Fruit fly (Drosophila melanogaster) whole organism, pupa: ENCODE measurements around the gene CG43221.

Source experiments
- CG10348 ChIP-seq: fragments of 200-800 bp; sonication (Bioruptor generic); IDR thresholded peaks from 2 replicates; pipeline ENCODE4 v1.3.6; 2022; ENCODE audit warnings: missing biosample characterization, missing genetic modification characterization
- CG12605 ChIP-seq: fragments of 200-800 bp; sonication (Bioruptor generic); IDR thresholded peaks from 2 replicates; pipeline ENCODE4 v1.3.6; 2022; ENCODE audit warnings: missing biosample characterization, missing genetic modification characterization
- CG13204 ChIP-seq: fragments of 200-800 bp; sonication (Bioruptor generic); optimal IDR thresholded peaks from 2 replicates; lab custom pipeline; 2018; ENCODE audit warnings: missing biosample characterization, mild to moderate bottlenecking, missing genetic modification characterization, moderate library complexity
- CG14655 ChIP-seq: fragments of 200-800 bp; sonication (Bioruptor generic); optimal IDR thresholded peaks from 3 replicates; lab custom pipeline; 2017; ENCODE audit warnings: mild to moderate bottlenecking, missing biosample characterization, missing genetic modification reagents, missing genetic modification characterization
- CG15710 ChIP-seq: fragments of 200-800 bp; sonication (Bioruptor generic); optimal IDR thresholded peaks from 2 replicates; lab custom pipeline; 2018; ENCODE audit warnings: missing biosample characterization, mild to moderate bottlenecking, missing genetic modification characterization, moderate library complexity
- CG17806 ChIP-seq: fragments of 200-800 bp; sonication (Bioruptor generic); optimal IDR thresholded peaks from 2 replicates; lab custom pipeline; 2018; ENCODE audit warnings: missing biosample characterization, mild to moderate bottlenecking, missing genetic modification characterization, moderate library complexity
- CG32121 ChIP-seq: fragments of 200-800 bp; sonication (Bioruptor generic); IDR thresholded peaks from 2 replicates; pipeline ENCODE4 v1.3.6; 2022; ENCODE audit warnings: missing biosample characterization, missing genetic modification characterization
- CG34367 ChIP-seq: fragments of 200-800 bp; sonication (Bioruptor generic); optimal IDR thresholded peaks from 2 replicates; lab custom pipeline; 2018; ENCODE audit warnings: missing biosample characterization, mild to moderate bottlenecking, missing genetic modification characterization
- CG4496 ChIP-seq: fragments of 200-800 bp; sonication (Bioruptor generic); IDR thresholded peaks from 3 replicates; pipeline ENCODE4 v1.3.6; 2022; ENCODE audit warnings: missing biosample characterization, missing genetic modification characterization
- CG8159 ChIP-seq: fragments of 200-800 bp; sonication (Bioruptor generic); optimal IDR thresholded peaks from 3 replicates; lab custom pipeline; 2018; ENCODE audit warnings: missing biosample characterization, mild to moderate bottlenecking, missing genetic modification characterization, moderate library complexity
- CG8301 ChIP-seq: fragments of 200-800 bp; sonication (Bioruptor generic); optimal IDR thresholded peaks from 2 replicates; lab custom pipeline; 2018; ENCODE audit warnings: missing biosample characterization, mild to moderate bottlenecking, missing genetic modification characterization
- CG9948 ChIP-seq: fragments of 200-800 bp; sonication (Bioruptor generic); optimal IDR thresholded peaks from 2 replicates; lab custom pipeline; 2018; ENCODE audit warnings: missing biosample characterization, mild to moderate bottlenecking, missing genetic modification characterization, moderate library complexity
- D1 ChIP-seq: fragments of 200-800 bp; sonication (Bioruptor generic); optimal IDR thresholded peaks from 2 replicates; lab custom pipeline; 2018; ENCODE audit warnings: missing biosample characterization, mild to moderate bottlenecking, missing genetic modification characterization, moderate library complexity
- EcR ChIP-seq: fragments of 200-800 bp; sonication (Bioruptor generic); optimal IDR thresholded peaks from 3 replicates; lab custom pipeline; 2019; ENCODE audit warnings: missing biosample characterization, missing genetic modification characterization, mild to moderate bottlenecking, moderate library complexity, missing genetic modification reagents
- Ets98B ChIP-seq: fragments of 200-800 bp; sonication (Bioruptor generic); IDR thresholded peaks from 2 replicates; pipeline ENCODE4 v1.3.6; 2022; ENCODE audit warnings: missing biosample characterization, missing genetic modification characterization
- Pif1A ChIP-seq: fragments of 200-800 bp; sonication (Bioruptor generic); optimal IDR thresholded peaks from 3 replicates; lab custom pipeline; 2016; ENCODE audit warnings: missing biosample characterization, missing genetic modification characterization
- Pif1B ChIP-seq: fragments of 200-800 bp; sonication (Bioruptor generic); optimal IDR thresholded peaks from 3 replicates; lab custom pipeline; 2016; ENCODE audit warnings: missing biosample characterization, missing genetic modification characterization
- Snoo ChIP-seq: fragments of 200-800 bp; sonication (Bioruptor generic); optimal IDR thresholded peaks from 3 replicates; lab custom pipeline; 2017; ENCODE audit warnings: missing biosample characterization, mild to moderate bottlenecking, missing genetic modification characterization, inconsistent platforms
- fd96Ca ChIP-seq: fragments of 200-800 bp; sonication (Bioruptor generic); IDR thresholded peaks from 3 replicates; pipeline ENCODE4 v1.3.6; 2022; ENCODE audit warnings: missing biosample characterization, missing genetic modification characterization
- gl ChIP-seq: fragments of 200-800 bp; sonication (Bioruptor generic); optimal IDR thresholded peaks from 2 replicates; lab custom pipeline; 2018; ENCODE audit warnings: missing biosample characterization, mild to moderate bottlenecking, missing genetic modification characterization
- rn ChIP-seq: fragments of 200-800 bp; sonication (Bioruptor generic); IDR thresholded peaks from 2 replicates; pipeline ENCODE4 v1.3.6; 2022; ENCODE audit warnings: missing biosample characterization, missing genetic modification characterization

The CG43221 gene

dm6 chr2L:17455823-17456222 lies 29.7 kb upstream of the CG43221 start, which contains the start of gene SPH93:
SPH93 (minus strand) TSS chr2L:17455923.
- TF ChIP-seq rn (no peak), CG17806 (no peak), Pif1B (no peak), CG34367 (tag; lab: Kevin White, UChicago) (no peak), CG15710 (tag; lab: Kevin White, UChicago) (no peak), CG9948 (tag; lab: Kevin White, UChicago) (no peak), fd96Ca (no peak)
- TF ChIP-seq, all 21 proteins: peak for 0

DNA sequence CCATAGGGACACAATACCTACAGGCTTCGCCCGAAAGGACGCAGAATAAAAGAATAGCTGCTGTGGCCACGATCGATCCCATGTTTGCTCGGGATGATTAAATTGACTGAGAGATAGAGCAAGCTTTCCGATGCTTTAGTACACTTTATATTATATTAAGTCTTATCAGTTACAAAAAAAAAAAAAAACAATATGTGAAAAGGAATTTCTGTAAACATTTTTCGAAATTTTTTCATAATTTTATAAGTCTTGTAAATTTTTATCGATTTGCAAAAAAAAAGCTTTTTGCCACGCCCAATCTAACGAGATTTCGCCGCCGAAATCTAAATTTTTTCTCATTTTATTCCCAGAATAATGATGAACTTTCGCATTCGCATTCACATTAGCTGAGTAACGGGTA lies 27.6 kb upstream of the CG43221 start, which contains the start of gene CG18563:
TSS of gene CG18563 (minus strand) at position 101 of the 400 bp plus-strand sequence.
- no peak for TF ChIP-seq Snoo
- TF ChIP-seq CG12605, result no peak
- no peak for TF ChIP-seq CG15710 (tag; lab: Kevin White, UChicago)
- TF ChIP-seq Pif1B, result no peak
- TF ChIP-seq D1 (tag; lab: Kevin White, UChicago), result no peak
- TF ChIP-seq fd96Ca, result no peak
- TF ChIP-seq CG8301 (tag; lab: Kevin White, UChicago), result no peak
- TF ChIP-seq CG9948 (tag; lab: Kevin White, UChicago), result no peak
- TF ChIP-seq gl (tag; lab: Kevin White, UChicago), result no peak
- no peak for TF ChIP-seq CG8159

dm6 chr2L:17465915-17466677 lies 19.5 kb upstream of the CG43221 start:
- TF ChIP-seq CG8301 (tag; lab: Kevin White, UChicago) (peak; percentile 88), Snoo (peak; percentile 26), CG32121 (GFP tag; lab: Robert Waterston, UW) (peak; percentile 80), Pif1B (peak; percentile 65), EcR (GFP tag; lab: Kevin White, UChicago) (no peak), CG12605 (peak; percentile 79; the same call in 1 of the 2 replicates), Ets98B (GFP tag; lab: Robert Waterston, UW) (peak; percentile 86; the same call in 1 of the 2 replicates), CG10348 (GFP tag; lab: Robert Waterston, UW) (peak; percentile 48; the same call in 1 of the 2 replicates), fd96Ca (peak; percentile 70; the same call in 2 of the 3 replicates), Pif1A (GFP tag; lab: Kevin White, UChicago) (peak; percentile 81), CG17806 (peak; percentile 81), D1 (tag; lab: Kevin White, UChicago) (peak; percentile 53), CG13204 (GFP tag; lab: Kevin White, UChicago) (no peak), CG4496 (GFP tag; lab: Robert Waterston, UW) (peak; percentile 87), rn (peak; percentile 40; the same call in 1 of the 2 replicates), CG34367 (tag; lab: Kevin White, UChicago) (peak; percentile 82), CG9948 (tag; lab: Kevin White, UChicago) (peak; percentile 83), gl (tag; lab: Kevin White, UChicago) (peak; percentile 61), CG15710 (tag; lab: Kevin White, UChicago) (peak; percentile 77), CG14655 (peak; percentile 87), CG8159 (peak; percentile 82)

DNA sequence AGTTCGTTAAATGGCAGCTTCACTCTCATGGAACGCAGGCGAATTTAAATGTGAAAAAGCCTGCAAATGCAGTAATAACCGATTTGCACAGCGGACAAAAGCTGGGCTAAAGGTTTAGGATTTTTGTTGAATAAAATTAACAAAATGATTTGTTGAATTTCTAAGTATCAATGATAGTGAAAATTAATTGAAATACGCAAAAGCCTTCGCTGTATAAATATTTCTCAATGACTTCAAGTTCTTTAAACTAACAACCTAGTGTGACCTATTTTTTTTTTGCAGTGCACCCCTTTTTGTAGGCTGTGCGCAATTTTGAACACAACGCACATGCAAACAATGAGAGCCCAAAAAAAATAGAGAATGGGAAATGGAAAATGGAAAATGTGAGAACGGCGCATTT lies 18.6 kb upstream of the CG43221 start:
- no peak; the same call in 1 of the 2 replicates for TF ChIP-seq Ets98B (GFP tag; lab: Robert Waterston, UW)
- TF ChIP-seq Pif1A (GFP tag; lab: Kevin White, UChicago), result peak; percentile 34
- peak; percentile 54 for TF ChIP-seq CG8301 (tag; lab: Kevin White, UChicago)
- TF ChIP-seq CG34367 (tag; lab: Kevin White, UChicago), result peak; percentile 28
- TF ChIP-seq CG12605, result peak; percentile 38; the same call in 1 of the 2 replicates
- no peak for TF ChIP-seq D1 (tag; lab: Kevin White, UChicago)
- TF ChIP-seq fd96Ca, result 0 out of 3 replicates have a peak, but pooled peaks have one; percentile 12
- no peak for TF ChIP-seq EcR (GFP tag; lab: Kevin White, UChicago)
- TF ChIP-seq CG8159, result peak; percentile 44
- TF ChIP-seq CG14655, result peak; percentile 56
- no peak for TF ChIP-seq gl (tag; lab: Kevin White, UChicago)
- peak; percentile 36 for TF ChIP-seq CG17806
- TF ChIP-seq CG10348 (GFP tag; lab: Robert Waterston, UW), result no peak
- peak; percentile 46 for TF ChIP-seq CG9948 (tag; lab: Kevin White, UChicago)
- peak; percentile 53 for TF ChIP-seq CG4496 (GFP tag; lab: Robert Waterston, UW)
- TF ChIP-seq Pif1B, result no peak
- 0 out of 2 replicates have a peak, but pooled peaks have one; percentile 48 for TF ChIP-seq CG32121 (GFP tag; lab: Robert Waterston, UW)
- TF ChIP-seq CG15710 (tag; lab: Kevin White, UChicago), result peak; percentile 49

DNA sequence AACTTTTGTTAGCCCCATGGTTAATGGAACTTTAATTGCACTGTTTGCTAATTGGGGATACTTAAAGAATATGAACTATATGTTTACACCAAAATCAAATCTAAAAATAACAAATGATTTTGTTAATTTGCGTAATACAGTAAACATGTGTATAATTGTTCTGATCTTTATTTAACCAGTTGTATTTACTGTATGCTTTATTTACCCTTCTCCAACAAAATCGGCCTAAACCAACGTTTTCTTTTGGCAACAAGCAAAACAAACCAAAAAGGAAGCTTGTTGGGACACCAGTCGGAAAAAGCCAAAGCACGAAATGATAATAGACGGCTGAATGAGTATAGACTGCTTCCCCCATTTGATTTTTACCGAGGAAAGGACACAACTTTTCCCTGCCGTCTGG lies 14.9 kb upstream of the CG43221 start:
- TF ChIP-seq CG15710 (tag; lab: Kevin White, UChicago) (no peak), gl (tag; lab: Kevin White, UChicago) (no peak), CG13204 (GFP tag; lab: Kevin White, UChicago) (no peak), CG10348 (GFP tag; lab: Robert Waterston, UW) (no peak), CG17806 (no peak), CG12605 (no peak)
- TF ChIP-seq, all 21 proteins: peak for 0

- TF ChIP-seq Snoo (no peak), gl (tag; lab: Kevin White, UChicago) (no peak), D1 (tag; lab: Kevin White, UChicago) (no peak), CG10348 (GFP tag; lab: Robert Waterston, UW) (no peak), CG34367 (tag; lab: Kevin White, UChicago) (no peak), EcR (GFP tag; lab: Kevin White, UChicago) (no peak), CG15710 (tag; lab: Kevin White, UChicago) (no peak), rn (no peak), CG14655 (no peak), CG8301 (tag; lab: Kevin White, UChicago) (no peak), CG9948 (tag; lab: Kevin White, UChicago) (no peak), fd96Ca (no peak), CG13204 (GFP tag; lab: Kevin White, UChicago) (no peak)
These were observed 14.0 kb upstream of the CG43221 start, which contains the start of gene Sgt for dm6 chr2L:17471524-17471923. Sgt (plus strand) TSS chr2L:17471603.
